Fruit fly (Drosophila melanogaster): ENCODE measurements around the gene Nepl5.

Nepl5 gene

dm6 chr2L:6411953-6412352, 30.9 kb downstream of the Nepl5 start, which contains the start of gene CG13982:
Gene CG13982, plus strand, starts transcription at chr2L:6412315.
- TF ChIP-seq crp (GFP tag; optimal IDR thresholded peaks at IDR 0.05) = peak in 1 of 2 experiments; percentile 25
- TF ChIP-seq Fer2 (tag; optimal IDR thresholded peaks at IDR 0.05) = no peak
- peak; percentile 7 for TF ChIP-seq Meics (GFP tag; optimal IDR thresholded peaks at IDR 0.05)

- no peak for TF ChIP-seq CG13296 (GFP tag; optimal IDR thresholded peaks at IDR 0.05)
- TF ChIP-seq unpg (GFP tag; optimal IDR thresholded peaks at IDR 0.05) = no peak
- TF ChIP-seq CG13287 (GFP tag; IDR thresholded peaks at IDR 0.05; ENCODE audit: partially characterized antibody) = no peak
- TF ChIP-seq so (GFP tag; IDR thresholded peaks at IDR 0.05) = no peak
- no peak for TF ChIP-seq Sin3A (optimal IDR thresholded peaks at IDR 0.05)
- no peak for TF ChIP-seq hth (optimal IDR thresholded peaks at IDR 0.05)
- TF ChIP-seq gfzf (GFP tag; optimal IDR thresholded peaks at IDR 0.05) = no peak
- TF ChIP-seq Med (GFP tag) = peak; percentile 53
- TF ChIP-seq hkb (optimal IDR thresholded peaks at IDR 0.05) = no peak
- TF ChIP-seq hkb (GFP tag; IDR thresholded peaks at IDR 0.05) = no peak
These were observed 40.4 kb downstream of the Nepl5 start for dm6 chr2L:6421495-6421894.

dm6 chr2L:6422488-6422887, 41.4 kb downstream of the Nepl5 start:
- TF ChIP-seq twi (tag; optimal IDR thresholded peaks at IDR 0.05) (no peak), CG34376 (GFP tag; optimal IDR thresholded peaks at IDR 0.05) (peak; percentile 31)

- TF ChIP-seq ssp (GFP tag; IDR thresholded peaks at IDR 0.05) = no peak
- no peak for TF ChIP-seq CG8765 (GFP tag; IDR thresholded peaks at IDR 0.05)
- no peak for TF ChIP-seq CG10565 (GFP tag; optimal IDR thresholded peaks at IDR 0.05)
- TF ChIP-seq Hr78 (GFP tag; optimal IDR thresholded peaks at IDR 0.05) = peak in 1 of 2 experiments; percentile 51
- peak; percentile 20; the same call in 1 of the 3 replicates for TF ChIP-seq ci (GFP tag; IDR thresholded peaks at IDR 0.05)
- TF ChIP-seq mirr (GFP tag; optimal IDR thresholded peaks at IDR 0.05) = peak; percentile 39
- peak; percentile 26 for TF ChIP-seq Jarid2 (GFP tag; optimal IDR thresholded peaks at IDR 0.05)
- no peak for TF ChIP-seq CG15073 (GFP tag; optimal IDR thresholded peaks at IDR 0.05)
- peak; percentile 63 for TF ChIP-seq Deaf1 (tag; optimal IDR thresholded peaks at IDR 0.05)
- TF ChIP-seq CG3726 (GFP tag; IDR thresholded peaks at IDR 0.05) = no peak
- TF ChIP-seq al (GFP tag; IDR thresholded peaks at IDR 0.05) = no peak
- TF ChIP-seq CG31224 (GFP tag; IDR thresholded peaks at IDR 0.05) = peak; percentile 55
- peak; percentile 52 for TF ChIP-seq CG10543 (GFP tag; optimal IDR thresholded peaks at IDR 0.05)
- 0 out of 2 replicates have a peak, but pooled peaks have one; percentile 14 for TF ChIP-seq Bgb (GFP tag; IDR thresholded peaks at IDR 0.05; ENCODE audit: partially characterized antibody)
- 0 out of 4 replicates have a peak, but pooled peaks have one; percentile 62 for TF ChIP-seq chinmo (GFP tag; IDR thresholded peaks at IDR 0.05; ENCODE audit: partially characterized antibody)
- TF ChIP-seq sens (GFP tag) = peak; percentile 42
- TF ChIP-seq CG34376 (GFP tag; optimal IDR thresholded peaks at IDR 0.05) = peak; percentile 76
- peak in 1 of 2 experiments; percentile 58 for TF ChIP-seq Pdp1 (GFP tag; optimal IDR thresholded peaks at IDR 0.05)
- TF ChIP-seq Med (GFP tag) = peak; percentile 62
- peak; percentile 62 for TF ChIP-seq sug (tag; optimal IDR thresholded peaks at IDR 0.05)
- no peak for TF ChIP-seq btn (GFP tag; optimal IDR thresholded peaks at IDR 0.05)
- peak; percentile 42 for TF ChIP-seq gcm (GFP tag; optimal IDR thresholded peaks at IDR 0.05)
These were observed 42.1 kb downstream of the Nepl5 start, which contains the start of gene Tig for dm6 chr2L:6423148-6423547. Gene Tig, minus strand, starts transcription at chr2L:6423310.

All from whole organism, embryonic.